Fruit fly (Drosophila melanogaster) whole organism, embryonic: ENCODE results near the gene nonA.

Source experiments
- Ada2b ChIP-seq: fragments of 200-800 bp; sonication (Bioruptor generic); IDR thresholded peaks from 2 replicates; pipeline ENCODE4 v1.3.6; 2022; ENCODE audit warnings: missing biosample characterization, missing genetic modification characterization
- Adf1 ChIP-seq: fragments of 200-800 bp; sonication (Bioruptor generic); IDR thresholded peaks from 2 replicates; pipeline ENCODE4 v1.3.6; 2022; ENCODE audit warnings: missing biosample characterization, missing genetic modification characterization
- Bgb ChIP-seq: fragments of 200-800 bp; sonication (Bioruptor generic); IDR thresholded peaks from 2 replicates; pipeline ENCODE4 v1.3.6; 2022; ENCODE audit warnings: missing biosample characterization, missing genetic modification characterization; ENCODE audit not compliant: partially characterized antibody
- CG10147 ChIP-seq: fragments of 200-800 bp; sonication (Bioruptor generic); optimal IDR thresholded peaks from 2 replicates; lab custom pipeline; 2019; ENCODE audit warnings: missing biosample characterization, mild to moderate bottlenecking, missing genetic modification characterization, moderate library complexity
- CG10209 ChIP-seq: fragments of 200-800 bp; sonication (Bioruptor generic); optimal IDR thresholded peaks from 3 replicates; lab custom pipeline; 2017; ENCODE audit warnings: missing biosample characterization, mild to moderate bottlenecking, missing genetic modification characterization, missing genetic modification reagents
- CG12769 ChIP-seq: fragments of 200-800 bp; sonication (Bioruptor generic); optimal IDR thresholded peaks from 2 replicates; lab custom pipeline; 2019; ENCODE audit warnings: missing biosample characterization, mild to moderate bottlenecking, missing genetic modification characterization, moderate library complexity
- CG12942 ChIP-seq: fragments of 200-800 bp; sonication (Bioruptor generic); optimal IDR thresholded peaks from 3 replicates; lab custom pipeline; 2016; ENCODE audit warnings: missing biosample characterization, missing genetic modification characterization
- CG13287 ChIP-seq: fragments of 200-800 bp; sonication (Bioruptor generic); IDR thresholded peaks from 2 replicates; pipeline ENCODE4 v1.3.6; 2022; ENCODE audit warnings: missing biosample characterization, missing genetic modification characterization; ENCODE audit not compliant: partially characterized antibody
- CG13894 ChIP-seq: fragments of 200-800 bp; sonication (Bioruptor generic); optimal IDR thresholded peaks from 3 replicates; lab custom pipeline; 2018; ENCODE audit warnings: missing biosample characterization, mild to moderate bottlenecking, missing genetic modification characterization, moderate library complexity
- CG14014 ChIP-seq: fragments of 200-800 bp; sonication (Bioruptor generic); IDR thresholded peaks from 2 replicates; pipeline ENCODE4 v1.3.6; 2022; ENCODE audit warnings: missing biosample characterization, missing genetic modification characterization
- CG15696 ChIP-seq: fragments of 200-800 bp; sonication (Bioruptor generic); optimal IDR thresholded peaks from 2 replicates; lab custom pipeline; 2019; ENCODE audit warnings: missing biosample characterization, mild to moderate bottlenecking, missing genetic modification characterization, moderate library complexity
- CG17385 ChIP-seq: fragments of 200-800 bp; sonication (Bioruptor generic); optimal IDR thresholded peaks from 3 replicates; lab custom pipeline; 2018; ENCODE audit warnings: missing biosample characterization, mild to moderate bottlenecking, missing genetic modification characterization
- CG33557 ChIP-seq: fragments of 200-800 bp; sonication (Bioruptor generic); optimal IDR thresholded peaks from 2 replicates; lab custom pipeline; 2019; ENCODE audit warnings: missing biosample characterization, mild to moderate bottlenecking, missing genetic modification characterization, moderate library complexity
- CG34224 ChIP-seq: fragments of 200-800 bp; sonication (Bioruptor generic); IDR thresholded peaks from 3 replicates; pipeline ENCODE4 v1.3.6; 2022; ENCODE audit warnings: missing biosample characterization, missing genetic modification characterization; ENCODE audit not compliant: partially characterized antibody
- CG3838 ChIP-seq: fragments of 200-800 bp; sonication (Bioruptor generic); optimal IDR thresholded peaks from 3 replicates; lab custom pipeline; 2016; ENCODE audit warnings: missing biosample characterization, missing genetic modification characterization
- CG4328 ChIP-seq: fragments of 200-800 bp; sonication (Bioruptor generic); optimal IDR thresholded peaks from 3 replicates; lab custom pipeline; 2017; ENCODE audit warnings: missing biosample characterization, missing genetic modification reagents, missing genetic modification characterization
- CG4360 ChIP-seq: fragments of 200-800 bp; sonication (Bioruptor generic); IDR thresholded peaks from 2 replicates; pipeline ENCODE4 v1.3.6; 2022; ENCODE audit warnings: missing biosample characterization, missing genetic modification characterization
- CG5180 ChIP-seq: fragments of 200-800 bp; sonication (Bioruptor generic); optimal IDR thresholded peaks from 3 replicates; lab custom pipeline; 2017; ENCODE audit warnings: missing biosample characterization, missing genetic modification characterization, mild to moderate bottlenecking, moderate library complexity, missing genetic modification reagents
- CG8478 ChIP-seq: fragments of >200 bp; optimal IDR thresholded peaks from 2 replicates; lab custom pipeline; 2018
- CoRest ChIP-seq: fragments of 200-800 bp; sonication (Bioruptor generic); optimal IDR thresholded peaks from 3 replicates; lab custom pipeline; 2018; ENCODE audit warnings: missing biosample characterization, mild to moderate bottlenecking, missing genetic modification characterization, moderate library complexity
- Drgx ChIP-seq: fragments of 200-800 bp; sonication (Bioruptor generic); IDR thresholded peaks from 2 replicates; pipeline ENCODE4 v1.3.6; 2022; ENCODE audit warnings: missing biosample characterization, missing genetic modification characterization
- HLH54F ChIP-seq: fragments of 200-800 bp; sonication (Bioruptor generic); optimal IDR thresholded peaks from 3 replicates; lab custom pipeline; 2016; ENCODE audit warnings: missing biosample characterization, missing genetic modification characterization
- Hmr ChIP-seq: fragments of 200-800 bp; sonication (Bioruptor generic); optimal IDR thresholded peaks from 3 replicates; lab custom pipeline; 2017; ENCODE audit warnings: mild to moderate bottlenecking, missing biosample characterization, missing genetic modification reagents, missing genetic modification characterization
- Hr3 ChIP-seq: fragments of 200-800 bp; sonication (Bioruptor generic); optimal IDR thresholded peaks from 3 replicates; lab custom pipeline; 2016; ENCODE audit warnings: missing biosample characterization, missing genetic modification characterization
- Hsf ChIP-seq: fragments of 200-800 bp; sonication (Bioruptor generic); optimal IDR thresholded peaks from 3 replicates; lab custom pipeline; 2016; ENCODE audit warnings: missing biosample characterization, missing genetic modification characterization
- NK7.1 ChIP-seq: fragments of 200-800 bp; sonication (Bioruptor generic); optimal IDR thresholded peaks from 3 replicates; lab custom pipeline; 2016; ENCODE audit warnings: missing biosample characterization, missing genetic modification characterization
- Oli ChIP-seq: fragments of 200-800 bp; sonication (Bioruptor generic); optimal IDR thresholded peaks from 2 replicates; lab custom pipeline; 2018; ENCODE audit warnings: missing biosample characterization, mild to moderate bottlenecking, missing genetic modification characterization, moderate library complexity
- Scr ChIP-seq: fragments of 200-800 bp; sonication (Bioruptor generic); IDR thresholded peaks from 2 replicates; pipeline ENCODE4 v1.3.6; 2022; ENCODE audit warnings: missing biosample characterization, missing genetic modification characterization; ENCODE audit not compliant: partially characterized antibody
- Side ChIP-seq: fragments of 200-800 bp; sonication (Bioruptor generic); optimal IDR thresholded peaks from 2 replicates; lab custom pipeline; 2016; ENCODE audit warnings: missing biosample characterization, missing genetic modification characterization
- Vsx1 ChIP-seq: fragments of 200-800 bp; sonication (Bioruptor generic); optimal IDR thresholded peaks from 2 replicates; lab custom pipeline; 2017; ENCODE audit warnings: missing biosample characterization, mild to moderate bottlenecking, missing genetic modification characterization, missing genetic modification reagents
- al ChIP-seq: fragments of 200-800 bp; sonication (Bioruptor generic); IDR thresholded peaks from 2 replicates; pipeline ENCODE4 v1.3.6; 2022; ENCODE audit warnings: missing biosample characterization, missing genetic modification characterization
- bigmax ChIP-seq: fragments of 200-800 bp; sonication (Bioruptor generic); optimal IDR thresholded peaks from 2 replicates; lab custom pipeline; 2018; ENCODE audit warnings: missing biosample characterization, mild to moderate bottlenecking, missing genetic modification characterization
- cg ChIP-seq: fragments of 200-800 bp; sonication (Bioruptor generic); optimal IDR thresholded peaks from 3 replicates; lab custom pipeline; 2019; ENCODE audit warnings: missing biosample characterization, mild to moderate bottlenecking, missing genetic modification characterization, moderate library complexity
- dm ChIP-seq: fragments of 200-800 bp; sonication (Bioruptor generic); optimal IDR thresholded peaks from 3 replicates; lab custom pipeline; 2016; ENCODE audit warnings: missing biosample characterization, missing genetic modification characterization
- gce ChIP-seq: fragments of 200-800 bp; sonication (Bioruptor generic); IDR thresholded peaks from 3 replicates; pipeline ENCODE4 v1.3.6; 2022; ENCODE audit warnings: missing biosample characterization, missing genetic modification characterization
- gcm2 ChIP-seq: fragments of 200-800 bp; sonication (Bioruptor generic); optimal IDR thresholded peaks from 2 replicates; lab custom pipeline; 2016; ENCODE audit warnings: missing biosample characterization, missing genetic modification characterization
- grau ChIP-seq: fragments of 200-800 bp; optimal IDR thresholded peaks from 3 replicates; lab custom pipeline; 2019; ENCODE audit warnings: missing biosample characterization, mild to moderate bottlenecking, missing genetic modification characterization, moderate library complexity
- grn ChIP-seq: fragments of 200-800 bp; sonication (Bioruptor generic); optimal IDR thresholded peaks from 3 replicates; lab custom pipeline; 2017; ENCODE audit warnings: missing biosample characterization, missing genetic modification characterization
- jigr1 ChIP-seq: fragments of 200-800 bp; sonication (Bioruptor generic); IDR thresholded peaks from 3 replicates; pipeline ENCODE4 v1.3.6; 2022; ENCODE audit warnings: missing biosample characterization, missing genetic modification characterization
- ken ChIP-seq: fragments of 200-800 bp; sonication (Bioruptor generic); IDR thresholded peaks from 3 replicates; pipeline ENCODE4 v1.3.6; 2022; ENCODE audit warnings: missing biosample characterization, missing genetic modification characterization
- knrl ChIP-seq: fragments of 200-800 bp; sonication (Bioruptor generic); IDR thresholded peaks from 3 replicates; pipeline ENCODE4 v1.3.6; 2022; ENCODE audit warnings: missing biosample characterization, missing genetic modification characterization; ENCODE audit not compliant: partially characterized antibody
- lola ChIP-seq, 3 experiments: fragments of >200 bp in 2 of 3; fragments of 200-800 bp in 1 of 3; sonication (Bioruptor generic) in 1 of 3; optimal IDR thresholded peaks; 2 replicates each; lab custom pipeline; 2017 to 2019; ENCODE audit warnings: missing biosample characterization in 3 of 3, missing genetic modification characterization in 3 of 3, mild to moderate bottlenecking in 1 of 3, moderate library complexity in 1 of 3
- nmo ChIP-seq: fragments of 200-800 bp; sonication (Bioruptor generic); optimal IDR thresholded peaks from 2 replicates; lab custom pipeline; 2018; ENCODE audit warnings: missing biosample characterization, mild to moderate bottlenecking, missing genetic modification characterization, moderate library complexity
- prd ChIP-seq, 3 experiments: fragments of >200 bp in 2 of 3; fragments of 200-800 bp in 1 of 3; sonication (Bioruptor generic) in 1 of 3; optimal IDR thresholded peaks in 2 of 3; IDR thresholded peaks in 1 of 3; 2 replicates in 2 of 3; 3 replicates in 1 of 3; pipeline versions ENCODE4 v1.3.6 to Lab custom; 2017 to 2022; ENCODE audit warnings: missing biosample characterization in 1 of 3, missing genetic modification characterization in 1 of 3
- pzg ChIP-seq: fragments of 200-800 bp; sonication (Bioruptor generic); optimal IDR thresholded peaks from 3 replicates; lab custom pipeline; 2018; ENCODE audit warnings: missing biosample characterization, mild to moderate bottlenecking, missing genetic modification characterization, moderate library complexity
- tna ChIP-seq: fragments of 200-800 bp; sonication (Bioruptor generic); IDR thresholded peaks from 2 replicates; pipeline ENCODE4 v1.3.6; 2022; ENCODE audit warnings: missing biosample characterization, missing genetic modification characterization; ENCODE audit not compliant: partially characterized antibody
- ttk ChIP-seq: fragments of 200-800 bp; sonication (Bioruptor generic); IDR thresholded peaks from 2 replicates; pipeline ENCODE4 v2.1.2; 2022; ENCODE audit warnings: missing biosample characterization, missing genetic modification characterization

nonA gene

dm6 chrX:16383667-16384515 is 22.5 kb downstream of the nonA start (continued):
- TF ChIP-seq CG5180 (GFP tag; lab: Kevin White, UChicago) (peak; percentile 78), CG15696 (tag; lab: Kevin White, UChicago) (peak; percentile 90), Adf1 (peak; percentile 37; the same call in 1 of the 2 replicates), NK7.1 (GFP tag; lab: Kevin White, UChicago) (peak; percentile 74), CG14014 (GFP tag; lab: Robert Waterston, UW) (peak; percentile 80; the same call in 1 of the 2 replicates), grau (tag; lab: Kevin White, UChicago) (peak; percentile 76), CG17385 (GFP tag; lab: Kevin White, UChicago) (peak; percentile 68), cg (GFP tag; lab: Kevin White, UChicago) (peak; percentile 76), nmo (no peak), knrl (GFP tag; lab: Robert Waterston, UW) (no peak), Drgx (no peak), pzg (GFP tag; lab: Kevin White, UChicago) (no peak), CG13287 (GFP tag; lab: Robert Waterston, UW) (no peak), CG10209 (GFP tag; lab: Kevin White, UChicago) (peak; percentile 84), Hmr (GFP tag; lab: Kevin White, UChicago) (no peak), gcm2 (GFP tag; lab: Kevin White, UChicago) (no peak), ttk (GFP tag; lab: Robert Waterston, UW) (no peak), dm (GFP tag; lab: Kevin White, UChicago) (no peak), Oli (tag; lab: Kevin White, UChicago) (no peak), CG13894 (peak; percentile 91), Bgb (no peak), al (GFP tag; lab: Robert Waterston, UW) (no peak), Side (GFP tag; lab: Kevin White, UChicago) (peak; percentile 53), Vsx1 (no peak), CoRest (no peak), CG3838 (peak; percentile 66), CG12769 (no peak), CG4328 (GFP tag; lab: Kevin White, UChicago) (peak; percentile 88), prd (optimal IDR thresholded peaks at IDR 0.05; lab: Kevin White, UChicago) (no peak), prd (GFP tag; IDR thresholded peaks at IDR 0.05; lab: Robert Waterston, UW) (peak; percentile 12; the same call in 1 of the 3 replicates), lola (GFP tag; optimal IDR thresholded peaks at IDR 0.05; lab: Kevin White, UChicago) (peak in 1 of 3 experiments; percentile 71), CG10147 (peak; percentile 85), CG34224 (GFP tag; lab: Robert Waterston, UW) (no peak), tna (GFP tag; lab: Robert Waterston, UW) (no peak), Ada2b (GFP tag; lab: Robert Waterston, UW) (no peak; the same call in 1 of the 2 replicates), CG4360 (no peak), CG12942 (GFP tag; lab: Kevin White, UChicago) (peak; percentile 47), HLH54F (GFP tag; lab: Kevin White, UChicago) (no peak), grn (peak; percentile 72), jigr1 (GFP tag; lab: Robert Waterston, UW) (no peak), CG33557 (peak; percentile 93), ken (no peak), Hr3 (GFP tag; lab: Kevin White, UChicago) (no peak), Hsf (GFP tag; lab: Kevin White, UChicago) (peak; percentile 58), gce (GFP tag; lab: Robert Waterston, UW) (no peak), Scr (GFP tag; lab: Robert Waterston, UW) (no peak), CG8478 (lab: Kevin White, UChicago) (no peak), bigmax (GFP tag; lab: Kevin White, UChicago) (peak; percentile 53)
